Fruit fly (Drosophila melanogaster) whole organism, prepupa: Measurements from ENCODE around the gene Drp1.

Experiments
- CG10631 ChIP-seq: fragments of 200-800 bp; sonication (Bioruptor generic); optimal IDR thresholded peaks from 2 replicates; lab custom pipeline; 2016; ENCODE audit warnings: missing biosample characterization, missing genetic modification characterization
- CG3919 ChIP-seq: fragments of 200-800 bp; sonication (Bioruptor generic); optimal IDR thresholded peaks from 3 replicates; lab custom pipeline; 2016; ENCODE audit warnings: missing biosample characterization, missing genetic modification characterization
- CG6792 ChIP-seq: fragments of 200-800 bp; sonication (Bioruptor generic); optimal IDR thresholded peaks from 3 replicates; lab custom pipeline; 2016; ENCODE audit warnings: missing biosample characterization, missing genetic modification characterization
- Hr4 ChIP-seq: fragments of 200-800 bp; sonication (Bioruptor generic); optimal IDR thresholded peaks from 3 replicates; lab custom pipeline; 2016; ENCODE audit warnings: missing biosample characterization, missing genetic modification characterization
- Met ChIP-seq: fragments of 200-800 bp; sonication (Bioruptor generic); optimal IDR thresholded peaks from 3 replicates; lab custom pipeline; 2016; ENCODE audit warnings: missing biosample characterization, missing genetic modification characterization
- Sox14 ChIP-seq: fragments of 200-800 bp; sonication (Bioruptor generic); optimal IDR thresholded peaks from 3 replicates; lab custom pipeline; 2016; ENCODE audit warnings: missing biosample characterization, missing genetic modification characterization
- Sox15 ChIP-seq: fragments of 200-800 bp; sonication (Bioruptor generic); optimal IDR thresholded peaks from 3 replicates; lab custom pipeline; 2016; ENCODE audit warnings: missing biosample characterization, missing genetic modification characterization
- esn ChIP-seq: fragments of 200-800 bp; sonication (Bioruptor generic); optimal IDR thresholded peaks from 2 replicates; lab custom pipeline; 2016; ENCODE audit warnings: missing biosample characterization, mild to moderate bottlenecking, missing genetic modification characterization, moderate library complexity
- lz ChIP-seq: fragments of 200-800 bp; sonication (Bioruptor generic); optimal IDR thresholded peaks from 3 replicates; lab custom pipeline; 2016; ENCODE audit warnings: missing biosample characterization, missing genetic modification characterization

dm6 chr2L:2579669-2580351, 5.4 kb downstream of the Drp1 start, which contains the start of the genes ND-B17.2 and Arpc5:
- no peak for TF ChIP-seq Hr4 (GFP tag; lab: Kevin White, UChicago)
- peak; percentile 58 for TF ChIP-seq Sox14 (GFP tag; lab: Kevin White, UChicago)
- no peak for TF ChIP-seq CG3919 (GFP tag; lab: Kevin White, UChicago)
- no peak for TF ChIP-seq lz (GFP tag; lab: Kevin White, UChicago)
- TF ChIP-seq Met (GFP tag; lab: Kevin White, UChicago): no peak
- no peak for TF ChIP-seq Sox15 (GFP tag; lab: Kevin White, UChicago)
- no peak for TF ChIP-seq CG6792 (GFP tag; lab: Kevin White, UChicago)
- peak; percentile 31 for TF ChIP-seq esn (GFP tag; lab: Kevin White, UChicago)
- no peak for TF ChIP-seq CG10631 (GFP tag; lab: Kevin White, UChicago)
